Worm (Caenorhabditis elegans): Measurements from ENCODE around the gene F53H4.4.

F53H4.4 gene

DNA sequence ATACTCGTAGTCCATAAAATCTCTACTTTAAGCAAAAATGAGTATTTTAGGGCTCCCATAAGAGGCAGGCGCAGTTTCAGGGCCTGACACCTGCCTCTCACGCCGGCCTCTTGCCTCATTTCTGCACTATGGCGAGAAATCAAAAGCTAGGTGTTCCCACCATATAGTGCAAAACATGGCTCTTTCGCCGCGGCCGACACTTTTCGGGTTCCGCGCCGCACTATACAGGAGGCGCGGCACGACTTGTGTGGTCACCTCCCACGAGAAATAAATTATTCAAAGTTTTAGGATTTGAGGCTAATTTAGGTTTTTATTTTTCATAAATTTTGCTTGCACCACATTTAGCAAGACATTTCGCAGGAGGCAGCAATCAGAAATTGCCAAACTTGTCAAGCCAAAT, 26.3 kb downstream of the F53H4.4 start:
- TF ChIP-seq arid-1 (GFP tag; conservative IDR thresholded peaks at IDR 0.05), result no peak
- peak; percentile 15; the same call in 1 of the 2 replicates for TF ChIP-seq set-16 (GFP tag; IDR thresholded peaks at IDR 0.05)
- TF ChIP-seq lin-38 (GFP tag; IDR thresholded peaks at IDR 0.05), result no peak
- no peak for TF ChIP-seq zfp-2 (tag; optimal IDR thresholded peaks at IDR 0.05)

DNA sequence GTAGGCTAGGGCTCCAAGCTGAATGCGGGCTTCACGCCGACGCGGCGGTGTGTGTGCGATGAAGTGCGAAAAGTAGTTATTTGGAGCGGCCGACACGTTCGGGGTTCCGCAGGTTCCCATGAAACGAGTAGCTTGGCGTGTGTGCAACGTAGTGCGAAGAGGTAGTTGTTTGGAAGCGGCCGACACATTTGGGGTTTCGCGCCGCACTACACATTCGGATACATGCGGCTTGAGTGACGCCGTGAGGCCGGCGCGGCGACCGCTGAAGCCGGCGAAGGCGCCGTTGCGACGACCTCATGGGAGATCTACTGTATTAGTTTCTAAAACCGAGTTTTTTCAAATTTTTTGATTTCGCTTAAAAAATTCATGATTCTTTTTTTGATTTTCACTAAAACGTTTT, 35.0 kb downstream of the F53H4.4 start:
- TF ChIP-seq daf-8 (GFP tag; IDR thresholded peaks at IDR 0.05) (no peak), skn-1 (tag; optimal IDR thresholded peaks at IDR 0.05) (no peak), unc-39 (tag; optimal IDR thresholded peaks at IDR 0.05) (no peak), set-16 (GFP tag; IDR thresholded peaks at IDR 0.05) (peak; percentile 74), hlh-30 (tag; optimal IDR thresholded peaks at IDR 0.05; ENCODE audit: insufficient read depth) (no peak), madf-9 (GFP tag; conservative IDR thresholded peaks at IDR 0.05) (no peak), daf-16 (GFP tag; optimal IDR thresholded peaks at IDR 0.05) (no peak), daf-16 (tag; optimal IDR thresholded peaks at IDR 0.05) (no peak), egl-43 (GFP tag; IDR thresholded peaks at IDR 0.05) (no peak), egl-27 (tag; optimal IDR thresholded peaks at IDR 0.05) (no peak), pha-4 (GFP tag; IDR thresholded peaks at IDR 0.05) (no peak), pha-4 (tag; optimal IDR thresholded peaks at IDR 0.05) (no peak), F44E2.7 (GFP tag; IDR thresholded peaks at IDR 0.05) (0 out of 2 replicates have a peak, but pooled peaks have one; percentile 7), sdz-12 (GFP tag; optimal IDR thresholded peaks at IDR 0.05) (no peak), F26F4.8 (GFP tag; conservative IDR thresholded peaks at IDR 0.05) (no peak), ztf-11 (tag; optimal IDR thresholded peaks at IDR 0.05) (no peak), nhr-237 (tag; optimal IDR thresholded peaks at IDR 0.05) (no peak)

DNA sequence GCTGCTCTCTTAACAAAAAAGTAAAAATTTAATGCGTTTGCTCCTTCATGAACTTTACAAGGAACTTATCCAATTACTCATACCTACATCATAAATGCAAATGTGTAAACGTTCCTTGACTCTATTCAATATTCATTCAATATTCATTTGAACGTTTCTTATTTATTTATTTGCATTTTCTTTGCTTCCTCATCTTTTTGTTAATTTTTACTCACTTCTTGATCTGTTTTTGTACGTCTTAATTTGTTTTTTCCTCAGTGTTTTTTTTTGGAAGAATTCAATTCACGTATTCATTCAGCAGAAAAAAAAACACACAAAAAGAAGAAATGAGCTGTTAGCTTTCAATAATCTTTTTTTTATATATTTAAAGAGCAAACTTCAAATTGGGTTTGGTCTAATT, 36.6 kb downstream of the F53H4.4 start:
- TF ChIP-seq nhr-28 (tag; optimal IDR thresholded peaks at IDR 0.05), result no peak
- TF ChIP-seq unc-62 (GFP tag; optimal IDR thresholded peaks at IDR 0.05 in 1 of 2), result peak in 1 of 2 experiments; percentile 89
- TF ChIP-seq unc-62 (tag; optimal IDR thresholded peaks at IDR 0.05), result no peak

DNA sequence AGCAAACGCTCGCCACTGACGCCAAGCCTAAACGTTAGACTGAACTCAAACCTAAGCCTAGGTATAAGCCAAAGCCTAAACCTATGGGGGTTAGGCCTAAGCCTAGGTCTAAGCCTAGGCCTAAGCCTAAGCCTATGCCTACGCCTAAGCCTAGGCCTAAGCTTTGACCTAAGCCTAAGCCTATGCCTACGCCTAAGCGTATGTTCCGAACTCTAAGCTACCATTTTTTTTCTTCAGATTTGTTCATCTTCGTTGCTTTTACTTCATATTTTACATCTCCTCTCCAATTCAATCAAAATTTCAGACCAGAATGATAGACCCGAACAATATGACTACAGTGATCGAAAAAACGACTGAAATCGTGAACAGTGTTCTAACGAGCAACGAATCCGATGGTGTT, 44.1 kb downstream of the F53H4.4 start, which contains the start of gene npr-33:
Gene npr-33, plus strand, starts transcription at position 301 of the 400 bp plus-strand sequence.
- TF ChIP-seq cey-2 (tag; optimal IDR thresholded peaks at IDR 0.05; ENCODE audit: borderline replicate concordance, insufficient read depth) (no peak), ztf-11 (tag; optimal IDR thresholded peaks at IDR 0.05) (no peak), lin-15B (tag; optimal IDR thresholded peaks at IDR 0.05) (no peak), D1046.2 (GFP tag; IDR thresholded peaks at IDR 0.05) (no peak), skn-1 (tag; optimal IDR thresholded peaks at IDR 0.05) (no peak), daf-8 (GFP tag; IDR thresholded peaks at IDR 0.05) (no peak), spr-3 (GFP tag; optimal IDR thresholded peaks at IDR 0.05) (no peak), daf-12 (tag; optimal IDR thresholded peaks at IDR 0.05) (no peak), duxl-1 (tag; optimal IDR thresholded peaks at IDR 0.05; ENCODE audit: poor library complexity) (no peak)

DNA sequence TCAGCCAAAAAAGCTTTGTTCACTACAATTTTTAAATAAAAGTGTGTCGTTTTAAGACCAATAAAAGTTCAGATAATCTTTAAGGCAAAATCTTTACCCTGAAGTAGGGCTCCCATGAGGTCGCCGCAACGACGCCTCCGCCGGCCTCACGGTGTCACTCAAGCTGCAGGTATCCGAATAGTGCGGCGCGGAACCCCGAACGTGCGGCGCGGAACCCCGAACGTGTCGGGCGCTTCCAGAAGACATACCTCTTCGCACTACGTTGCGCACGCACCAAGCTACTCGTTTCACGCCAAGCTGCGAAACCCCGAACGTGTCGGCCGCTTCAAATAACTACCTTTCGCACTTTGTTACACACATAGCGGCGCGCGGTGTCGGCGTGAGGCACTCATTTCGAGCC, 46.7 kb downstream of the F53H4.4 start:
- TF ChIP-seq dmd-6 (GFP tag; IDR thresholded peaks at IDR 0.05) (no peak), lsy-2 (tag; optimal IDR thresholded peaks at IDR 0.05) (no peak), php-3 (GFP tag; IDR thresholded peaks at IDR 0.05) (no peak), dmd-9 (GFP tag; IDR thresholded peaks at IDR 0.05) (0 out of 2 replicates have a peak, but pooled peaks have one; percentile 20), daf-16 (GFP tag; optimal IDR thresholded peaks at IDR 0.05) (no peak), daf-16 (tag; optimal IDR thresholded peaks at IDR 0.05) (no peak), daf-8 (GFP tag; IDR thresholded peaks at IDR 0.05) (no peak), lin-29 (GFP tag; IDR thresholded peaks at IDR 0.05) (no peak), set-16 (GFP tag; IDR thresholded peaks at IDR 0.05) (peak; percentile 88), sdz-12 (GFP tag; optimal IDR thresholded peaks at IDR 0.05) (no peak), Y105C5A.15 (GFP tag; IDR thresholded peaks at IDR 0.05) (no peak), aha-1 (tag) (peak; percentile 15), lin-38 (GFP tag; IDR thresholded peaks at IDR 0.05) (no peak), ztf-7 (tag; optimal IDR thresholded peaks at IDR 0.05) (no peak), ceh-62 (tag; optimal IDR thresholded peaks at IDR 0.05) (no peak), lir-3 (tag; optimal IDR thresholded peaks at IDR 0.05) (no peak), mxl-2 (GFP tag; conservative IDR thresholded peaks at IDR 0.05) (no peak), F44E2.7 (GFP tag; IDR thresholded peaks at IDR 0.05) (no peak)
